Worm (Caenorhabditis elegans) whole organism, L4 larva: Measurements from ENCODE around the gene nhr-87.

Experiments
- F10B5.3 ChIP-seq: sonication (generic microtip); optimal IDR thresholded peaks from 2 replicates; lab custom pipeline; 2016; ENCODE audit warnings: mild to moderate bottlenecking, missing genetic modification characterization, missing compliant biosample characterization
- F26F4.8 ChIP-seq: fragments of 200-800 bp; sonication (Bioruptor generic); conservative IDR thresholded peaks from 2 replicates; pipeline ENCODE4 v1.3.6; 2022; ENCODE audit warnings: missing genetic modification characterization, missing compliant biosample characterization
- F37D6.2 ChIP-seq: sonication (generic microtip); optimal IDR thresholded peaks from 2 replicates; lab custom pipeline; 2016; ENCODE audit warnings: mild to moderate bottlenecking, missing genetic modification characterization, missing compliant biosample characterization
- F44E2.7 ChIP-seq: fragments of 200-800 bp; sonication (Bioruptor generic); IDR thresholded peaks from 2 replicates; pipeline ENCODE4 v2.1.2; 2022; ENCODE audit warnings: missing genetic modification characterization, missing compliant biosample characterization
- T20F7.1 ChIP-seq: fragments of 200-800 bp; sonication (Bioruptor generic); optimal IDR thresholded peaks from 2 replicates; lab custom pipeline; 2018; ENCODE audit warnings: mild to moderate bottlenecking, missing genetic modification characterization, missing compliant biosample characterization
- T26A8.4 ChIP-seq: fragments of 200-800 bp; sonication (Bioruptor generic); IDR thresholded peaks from 2 replicates; pipeline ENCODE4 v1.3.6; 2022; ENCODE audit warnings: missing genetic modification characterization, missing compliant biosample characterization
- Y105C5A.15 ChIP-seq: fragments of 200-800 bp; sonication (Bioruptor generic); IDR thresholded peaks from 2 replicates; pipeline ENCODE4 v1.3.6; 2022; ENCODE audit warnings: missing genetic modification characterization, missing compliant biosample characterization
- ZK337.2 ChIP-seq: fragments of 200-800 bp; sonication (Bioruptor generic); IDR thresholded peaks from 2 replicates; pipeline ENCODE4 v1.3.6; 2022; ENCODE audit warnings: missing genetic modification reagents, missing genetic modification characterization, missing compliant biosample characterization
- arid-1 ChIP-seq: fragments of 200-800 bp; sonication (Bioruptor generic); conservative IDR thresholded peaks from 2 replicates; pipeline ENCODE4 v1.3.6; 2022; ENCODE audit warnings: missing genetic modification reagents, missing genetic modification characterization, missing compliant biosample characterization
- attf-4 ChIP-seq: sonication (generic microtip); optimal IDR thresholded peaks from 3 replicates; lab custom pipeline; 2017; ENCODE audit warnings: missing biosample characterization, missing genetic modification characterization
- ceh-28 ChIP-seq: fragments of 150-350 bp; optimal IDR thresholded peaks from 2 replicates; lab custom pipeline; 2014; ENCODE audit warnings: missing biosample characterization, missing genetic modification reagents, missing genetic modification characterization
- ceh-82 ChIP-seq: sonication (generic microtip); optimal IDR thresholded peaks from 2 replicates; lab custom pipeline; 2017; ENCODE audit warnings: missing biosample characterization, missing genetic modification characterization
- ces-1 ChIP-seq: fragments of 150-350 bp; sonication (generic microtip); optimal IDR thresholded peaks from 4 replicates; lab custom pipeline; 2014; ENCODE audit warnings: missing biosample characterization, missing genetic modification reagents, missing genetic modification characterization
- ctbp-1 ChIP-seq: fragments of 200-800 bp; sonication (Bioruptor generic); IDR thresholded peaks from 2 replicates; pipeline ENCODE4 v1.3.6; 2022; ENCODE audit warnings: missing genetic modification reagents, missing genetic modification characterization, missing compliant biosample characterization
- daf-16 ChIP-seq, 3 experiments: sonication (generic microtip); optimal IDR thresholded peaks; 2 replicates each; lab custom pipeline; 2016 to 2017; ENCODE audit warnings: missing genetic modification characterization in 3 of 3, missing genetic modification reagents in 3 of 3, mild to moderate bottlenecking in 2 of 3, missing compliant biosample characterization in 2 of 3, missing biosample characterization in 1 of 3, moderate library complexity in 1 of 3
- dmd-6 ChIP-seq: fragments of 200-800 bp; sonication (Bioruptor generic); IDR thresholded peaks from 2 replicates; pipeline ENCODE4 v1.3.6; 2022; ENCODE audit warnings: missing genetic modification reagents, missing genetic modification characterization, missing compliant biosample characterization
- dmd-8 ChIP-seq: fragments of 200-800 bp; sonication (Bioruptor generic); IDR thresholded peaks from 2 replicates; pipeline ENCODE4 v1.3.6; 2022; ENCODE audit warnings: missing genetic modification characterization, missing compliant biosample characterization
- dpl-1 ChIP-seq: fragments of 150-350 bp; optimal IDR thresholded peaks from 2 replicates; lab custom pipeline; 2014; ENCODE audit warnings: missing biosample characterization, missing genetic modification reagents, missing genetic modification characterization
- duxl-1 ChIP-seq: sonication (generic microtip); optimal IDR thresholded peaks from 2 replicates; lab custom pipeline; 2016; ENCODE audit warnings: mild to moderate bottlenecking, missing genetic modification characterization, moderate library complexity, missing compliant biosample characterization; ENCODE audit not compliant: poor library complexity
- dve-1 ChIP-seq: sonication (generic microtip); optimal IDR thresholded peaks from 2 replicates; lab custom pipeline; 2017; ENCODE audit warnings: antibody characterized with exemption, mild to moderate bottlenecking, missing genetic modification characterization, missing compliant biosample characterization; ENCODE audit not compliant: insufficient read depth
- egl-27 ChIP-seq: sonication (generic microtip); optimal IDR thresholded peaks from 3 replicates; lab custom pipeline; 2017; ENCODE audit warnings: missing biosample characterization, missing genetic modification reagents, missing genetic modification characterization
- egl-43 ChIP-seq: fragments of 200-800 bp; sonication (Bioruptor generic); IDR thresholded peaks from 2 replicates; pipeline ENCODE4 v1.3.6; 2022; ENCODE audit warnings: missing genetic modification reagents, missing genetic modification characterization, missing compliant biosample characterization
- fos-1 ChIP-seq: fragments of 150-350 bp; optimal IDR thresholded peaks from 2 replicates; lab custom pipeline; 2014; ENCODE audit warnings: missing biosample characterization, missing genetic modification characterization
- hlh-11 ChIP-seq: fragments of 200-800 bp; sonication (Bioruptor generic); optimal IDR thresholded peaks from 2 replicates; lab custom pipeline; 2018; ENCODE audit warnings: mild to moderate bottlenecking, missing genetic modification characterization, missing compliant biosample characterization
- lim-7 ChIP-seq: fragments of 200-800 bp; sonication (Bioruptor generic); IDR thresholded peaks from 2 replicates; pipeline ENCODE4 v1.3.6; 2022; ENCODE audit warnings: missing genetic modification characterization, missing compliant biosample characterization
- lin-1 ChIP-seq: fragments of 200-800 bp; sonication (Bioruptor generic); IDR thresholded peaks from 2 replicates; pipeline ENCODE4 v1.3.6; 2022; ENCODE audit warnings: missing genetic modification reagents, missing genetic modification characterization, missing compliant biosample characterization
- lin-15B ChIP-seq: fragments of 150-350 bp; sonication (generic microtip); optimal IDR thresholded peaks from 3 replicates; lab custom pipeline; 2014; ENCODE audit warnings: missing biosample characterization, missing genetic modification characterization
- lin-39 ChIP-seq: fragments of 150-350 bp; optimal IDR thresholded peaks from 2 replicates; lab custom pipeline; 2014; ENCODE audit warnings: missing biosample characterization, missing genetic modification reagents, missing genetic modification characterization
- mdl-1 ChIP-seq, 2 experiments: fragments of 150-350 bp in 1 of 2; sonication (generic microtip) in 1 of 2; optimal IDR thresholded peaks; 2 replicates each; lab custom pipeline; 2014 to 2017; ENCODE audit warnings: missing biosample characterization in 2 of 2, missing genetic modification characterization in 2 of 2
- mes-2 ChIP-seq: sonication (generic microtip); optimal IDR thresholded peaks from 2 replicates; lab custom pipeline; 2016; ENCODE audit warnings: missing genotype, mild to moderate bottlenecking, missing genetic modification characterization, missing compliant biosample characterization; ENCODE audit not compliant: poor library complexity, severe bottlenecking
- mxl-3 ChIP-seq: fragments of 200-800 bp; sonication (Bioruptor generic); optimal IDR thresholded peaks from 2 replicates; lab custom pipeline; 2018; ENCODE audit warnings: mild to moderate bottlenecking, missing genetic modification characterization, missing compliant biosample characterization
- nhr-10 ChIP-seq: fragments of 150-350 bp; optimal IDR thresholded peaks from 2 replicates; lab custom pipeline; 2014; ENCODE audit warnings: missing biosample characterization, missing genetic modification characterization
- nhr-102 ChIP-seq: sonication (generic microtip); optimal IDR thresholded peaks from 2 replicates; lab custom pipeline; 2016; ENCODE audit warnings: mild to moderate bottlenecking, missing genetic modification characterization, moderate library complexity, missing compliant biosample characterization
- nhr-25 ChIP-seq: sonication (generic microtip); optimal IDR thresholded peaks from 2 replicates; lab custom pipeline; 2017; ENCODE audit warnings: missing genetic modification characterization, mild to moderate bottlenecking, missing compliant biosample characterization, antibody characterized with exemption, moderate library complexity, borderline replicate concordance; ENCODE audit not compliant: insufficient read depth
- nhr-28 ChIP-seq: fragments of 150-350 bp; optimal IDR thresholded peaks from 2 replicates; lab custom pipeline; 2014; ENCODE audit warnings: missing biosample characterization, missing genetic modification characterization
- nhr-41 ChIP-seq: fragments of 200-800 bp; sonication (Bioruptor generic); IDR thresholded peaks from 2 replicates; pipeline ENCODE4 v1.3.6; 2022; ENCODE audit warnings: missing genetic modification reagents, missing genetic modification characterization, missing compliant biosample characterization
- nhr-48 ChIP-seq: sonication (generic microtip); optimal IDR thresholded peaks from 2 replicates; lab custom pipeline; 2016; ENCODE audit warnings: mild to moderate bottlenecking, missing genetic modification characterization, missing compliant biosample characterization
- nhr-6 ChIP-seq: fragments of 150-350 bp; optimal IDR thresholded peaks from 2 replicates; lab custom pipeline; 2014; ENCODE audit warnings: missing biosample characterization, missing genetic modification characterization
- nhr-77 ChIP-seq: fragments of 150-350 bp; optimal IDR thresholded peaks from 2 replicates; lab custom pipeline; 2014; ENCODE audit warnings: missing biosample characterization, missing genetic modification characterization
- saeg-2 ChIP-seq: fragments of 200-800 bp; sonication (Bioruptor generic); IDR thresholded peaks from 2 replicates; pipeline ENCODE4 v1.3.6; 2022; ENCODE audit warnings: missing genetic modification reagents, missing genetic modification characterization, missing compliant biosample characterization
- set-16 ChIP-seq: fragments of 200-800 bp; sonication (Bioruptor generic); IDR thresholded peaks from 2 replicates; pipeline ENCODE4 v1.3.6; 2022; ENCODE audit warnings: missing genetic modification reagents, missing genetic modification characterization, missing compliant biosample characterization
- skn-1 ChIP-seq: fragments of 150-350 bp; optimal IDR thresholded peaks from 2 replicates; lab custom pipeline; 2014; ENCODE audit warnings: missing biosample characterization, missing genetic modification characterization
- snpc-1.2 ChIP-seq: fragments of 200-800 bp; sonication (Bioruptor generic); IDR thresholded peaks from 2 replicates; pipeline ENCODE4 v1.3.6; 2022; ENCODE audit warnings: missing genetic modification reagents, missing genetic modification characterization, missing compliant biosample characterization
- spr-1 ChIP-seq: sonication (generic microtip); optimal IDR thresholded peaks from 2 replicates; lab custom pipeline; 2016; ENCODE audit warnings: mild to moderate bottlenecking, missing genetic modification characterization, missing compliant biosample characterization
- unc-130 ChIP-seq: sonication (generic microtip); optimal IDR thresholded peaks from 2 replicates; lab custom pipeline; 2016; ENCODE audit warnings: missing genetic modification reagents, missing genetic modification characterization, missing compliant biosample characterization
- vab-7 ChIP-seq: fragments of 200-800 bp; sonication (Bioruptor generic); IDR thresholded peaks from 2 replicates; pipeline ENCODE4 v1.3.6; 2022; ENCODE audit warnings: missing genetic modification reagents, missing genetic modification characterization, missing compliant biosample characterization
- zag-1 ChIP-seq: fragments of 150-350 bp; optimal IDR thresholded peaks from 2 replicates; lab custom pipeline; 2014; ENCODE audit warnings: missing biosample characterization, missing genetic modification characterization
- zip-11 ChIP-seq: fragments of 200-800 bp; sonication (Bioruptor generic); IDR thresholded peaks from 2 replicates; pipeline ENCODE4 v1.3.6; 2022; ENCODE audit warnings: missing genetic modification characterization, missing compliant biosample characterization
- zip-2 ChIP-seq: fragments of 150-350 bp; optimal IDR thresholded peaks from 2 replicates; lab custom pipeline; 2014; ENCODE audit warnings: missing biosample characterization, missing genetic modification characterization
- ztf-11 ChIP-seq: fragments of 150-350 bp; optimal IDR thresholded peaks from 2 replicates; lab custom pipeline; 2014; ENCODE audit warnings: missing biosample characterization, missing genetic modification characterization

The nhr-87 gene

DNA sequence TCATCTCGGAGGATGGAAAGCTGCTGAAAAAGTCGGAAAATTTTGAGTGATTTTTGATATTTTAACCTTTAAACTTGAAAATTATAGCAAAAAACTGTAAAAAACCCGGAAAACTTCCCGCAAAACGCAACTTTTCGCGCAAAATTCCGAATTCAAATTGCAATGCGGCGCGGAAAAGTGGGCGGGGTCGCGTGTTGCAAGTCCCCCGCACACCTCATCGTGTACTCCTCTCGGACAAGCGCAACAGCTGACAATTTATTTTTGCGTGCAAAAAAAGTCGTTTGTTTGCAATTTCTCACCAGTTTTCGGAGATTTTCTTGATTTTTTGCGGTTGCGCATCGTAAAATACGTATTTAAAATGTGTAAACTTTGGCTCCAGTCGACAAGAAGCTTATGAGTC lies 28.0 kb upstream of the nhr-87 start, which contains the start of gene npp-8 (continued):
- TF ChIP-seq nhr-25 (tag; lab: Kevin White, UChicago) (peak; percentile 67), dpl-1 (GFP tag; lab: Kevin White, UChicago) (peak; percentile 89), fos-1 (tag; lab: Kevin White, UChicago) (no peak), mdl-1 (tag; optimal IDR thresholded peaks at IDR 0.05; lab: Kevin White, UChicago) (peak in 1 of 2 experiments; percentile 33), F44E2.7 (GFP tag; lab: Robert Waterston, UW) (no peak), vab-7 (peak; percentile 74), F10B5.3 (tag; lab: Kevin White, UChicago) (peak; percentile 33), T26A8.4 (peak; percentile 86), attf-4 (tag; lab: Kevin White, UChicago) (no peak), lin-39 (tag; lab: Kevin White, UChicago) (no peak), zag-1 (no peak), saeg-2 (GFP tag; lab: Robert Waterston, UW) (0 out of 2 replicates have a peak, but pooled peaks have one; percentile 67), zip-2 (tag; lab: Kevin White, UChicago) (no peak), ctbp-1 (GFP tag; lab: Robert Waterston, UW) (peak; percentile 74; the same call in 1 of the 2 replicates), dve-1 (tag; lab: Kevin White, UChicago) (peak; percentile 91), mes-2 (peak; percentile 97), lim-7 (no peak), daf-16 (GFP tag; optimal IDR thresholded peaks at IDR 0.05; lab: Kevin White, UChicago) (peak; percentile 10 to 63), daf-16 (tag; optimal IDR thresholded peaks at IDR 0.05; lab: Kevin White, UChicago) (peak; percentile 45), mxl-3 (GFP tag; lab: Kevin White, UChicago) (peak; percentile 64), egl-43 (GFP tag; lab: Robert Waterston, UW) (peak; percentile 61; the same call in 1 of the 2 replicates), ceh-82 (tag; lab: Kevin White, UChicago) (no peak), unc-130 (peak; percentile 93), nhr-28 (tag; lab: Kevin White, UChicago) (peak; percentile 62), snpc-1.2 (GFP tag; lab: Robert Waterston, UW) (peak; percentile 57; the same call in 1 of the 2 replicates), ZK337.2 (GFP tag; lab: Robert Waterston, UW) (0 out of 2 replicates have a peak, but pooled peaks have one; percentile 32), skn-1 (tag; lab: Kevin White, UChicago) (no peak), nhr-6 (peak; percentile 56), nhr-41 (GFP tag; lab: Robert Waterston, UW) (no peak), nhr-77 (tag; lab: Kevin White, UChicago) (peak; percentile 81), nhr-48 (tag; lab: Kevin White, UChicago) (peak; percentile 59), set-16 (GFP tag; lab: Robert Waterston, UW) (0 out of 2 replicates have a peak, but pooled peaks have one; percentile 26), Y105C5A.15 (no peak), spr-1 (tag; lab: Kevin White, UChicago) (peak; percentile 83), nhr-102 (tag; lab: Kevin White, UChicago) (peak; percentile 88), ces-1 (GFP tag; lab: Kevin White, UChicago) (no peak), egl-27 (tag; lab: Kevin White, UChicago) (no peak), lin-1 (peak; percentile 50; the same call in 1 of the 2 replicates), nhr-10 (tag; lab: Kevin White, UChicago) (no peak), zip-11 (GFP tag; lab: Robert Waterston, UW) (no peak), duxl-1 (tag; lab: Kevin White, UChicago) (peak; percentile 88), lin-15B (tag; lab: Kevin White, UChicago) (peak; percentile 43), dmd-6 (GFP tag; lab: Robert Waterston, UW) (peak; percentile 79), F37D6.2 (tag; lab: Kevin White, UChicago) (peak; percentile 59), T20F7.1 (GFP tag; lab: Kevin White, UChicago) (no peak), ceh-28 (tag; lab: Kevin White, UChicago) (no peak), arid-1 (GFP tag; lab: Robert Waterston, UW) (peak; percentile 90), F26F4.8 (GFP tag; lab: Robert Waterston, UW) (no peak), dmd-8 (GFP tag; lab: Robert Waterston, UW) (no peak), hlh-11 (tag; lab: Kevin White, UChicago) (peak; percentile 99), ztf-11 (no peak)
